Fruit fly (Drosophila melanogaster) whole organism, wandering third instar larva: ENCODE data around the gene wb.

Experiments
- Abd-B ChIP-seq: fragments of >200 bp; optimal IDR thresholded peaks from 2 replicates; lab custom pipeline; 2017; ENCODE audit warnings: missing biosample characterization, missing genetic modification characterization
- CG32264 ChIP-seq: fragments of 200-800 bp; sonication (Bioruptor generic); optimal IDR thresholded peaks from 2 replicates; lab custom pipeline; 2016; ENCODE audit warnings: missing biosample characterization, missing genetic modification characterization
- CG9705 ChIP-seq: fragments of 200-800 bp; sonication (Bioruptor generic); optimal IDR thresholded peaks from 2 replicates; lab custom pipeline; 2018; ENCODE audit warnings: missing biosample characterization, mild to moderate bottlenecking, missing genetic modification characterization
- CrebA ChIP-seq: fragments of 200-800 bp; sonication (Bioruptor generic); optimal IDR thresholded peaks from 2 replicates; lab custom pipeline; 2016; ENCODE audit warnings: missing biosample characterization, mild to moderate bottlenecking, missing genetic modification characterization, borderline replicate concordance
- Dfd ChIP-seq: fragments of >200 bp; optimal IDR thresholded peaks from 2 replicates; lab custom pipeline; 2017; ENCODE audit warnings: missing biosample characterization, missing genetic modification characterization
- GATAd ChIP-seq: sonication (Bioruptor generic); optimal IDR thresholded peaks from 2 replicates; lab custom pipeline; 2016; ENCODE audit warnings: missing biosample characterization, missing genetic modification characterization
- HLH106 ChIP-seq: fragments of 200-800 bp; optimal IDR thresholded peaks from 3 replicates; lab custom pipeline; 2019; ENCODE audit warnings: missing biosample characterization, mild to moderate bottlenecking, missing genetic modification characterization, moderate library complexity
- Hnf4 ChIP-seq: fragments of 200-800 bp; sonication (Bioruptor generic); optimal IDR thresholded peaks from 2 replicates; lab custom pipeline; 2016; ENCODE audit warnings: missing biosample characterization, mild to moderate bottlenecking, missing genetic modification characterization
- Myc ChIP-seq: fragments of >200 bp; optimal IDR thresholded peaks from 2 replicates; lab custom pipeline; 2017
- N ChIP-seq: fragments of >200 bp; optimal IDR thresholded peaks from 2 replicates; lab custom pipeline; 2018; ENCODE audit warnings: missing biosample characterization, missing external identifiers, missing genetic modification characterization
- OdsH ChIP-seq: fragments of 200-800 bp; sonication (Bioruptor generic); optimal IDR thresholded peaks from 2 replicates; lab custom pipeline; 2016; ENCODE audit warnings: missing biosample characterization, mild to moderate bottlenecking, missing genetic modification characterization
- Rel ChIP-seq, 2 experiments: fragments of 200-800 bp; sonication (Bioruptor generic) in 1 of 2; optimal IDR thresholded peaks; 2 replicates in 1 of 2; 3 replicates in 1 of 2; lab custom pipeline; 2016 to 2019; ENCODE audit warnings: mild to moderate bottlenecking in 2 of 2, missing biosample characterization in 2 of 2, missing genetic modification characterization in 2 of 2, moderate library complexity in 1 of 2
- Sp1 ChIP-seq: fragments of 200-800 bp; sonication (Bioruptor generic); optimal IDR thresholded peaks from 3 replicates; lab custom pipeline; 2019; ENCODE audit warnings: missing biosample characterization, mild to moderate bottlenecking, missing genetic modification characterization, moderate library complexity
- brk ChIP-seq: fragments of 200-800 bp; sonication (Bioruptor generic); optimal IDR thresholded peaks from 2 replicates; lab custom pipeline; 2016; ENCODE audit warnings: missing biosample characterization, mild to moderate bottlenecking, missing genetic modification characterization
- dl ChIP-seq, 2 experiments: fragments of 175-275, 200-275 bp in 1 of 2; fragments of 200-275 bp in 1 of 2; sonication (Bioruptor generic); optimal IDR thresholded peaks; lab custom pipeline; 2018; ENCODE audit warnings: mild to moderate bottlenecking in 2 of 2, missing biosample characterization in 2 of 2, missing genetic modification characterization in 2 of 2, moderate library complexity in 2 of 2; ENCODE audit not compliant: partially characterized antibody in 2 of 2, insufficient read depth in 1 of 2
- dmrt93B ChIP-seq: fragments of 200-800 bp; sonication (Bioruptor generic); optimal IDR thresholded peaks from 2 replicates; lab custom pipeline; 2018; ENCODE audit warnings: missing biosample characterization, mild to moderate bottlenecking, missing genetic modification characterization
- dsf ChIP-seq: sonication (Bioruptor generic); optimal IDR thresholded peaks from 2 replicates; lab custom pipeline; 2016; ENCODE audit warnings: missing biosample characterization, missing genetic modification characterization, borderline replicate concordance
- ey ChIP-seq: fragments of 200-800 bp; sonication (Bioruptor generic); optimal IDR thresholded peaks from 2 replicates; lab custom pipeline; 2016; ENCODE audit warnings: missing biosample characterization, missing genetic modification characterization
- foxo ChIP-seq, 2 experiments: fragments of 200-800 bp; sonication (Bioruptor generic); optimal IDR thresholded peaks; 2 replicates in 1 of 2; 3 replicates in 1 of 2; lab custom pipeline; 2016 to 2017; ENCODE audit warnings: missing biosample characterization in 2 of 2, missing genetic modification characterization in 2 of 2
- fru ChIP-seq: fragments of 200-800 bp; sonication (Bioruptor generic); optimal IDR thresholded peaks from 3 replicates; lab custom pipeline; 2016; ENCODE audit warnings: missing biosample characterization, mild to moderate bottlenecking, missing genetic modification characterization
- h ChIP-seq: fragments of 200-800 bp; sonication (Bioruptor generic); optimal IDR thresholded peaks from 3 replicates; lab custom pipeline; 2016; ENCODE audit warnings: missing biosample characterization, mild to moderate bottlenecking, missing genetic modification characterization
- jim ChIP-seq: fragments of 175-275, 200-325 bp; sonication (Bioruptor generic); optimal IDR thresholded peaks from 2 replicates; lab custom pipeline; 2016; ENCODE audit warnings: missing biosample characterization, mild to moderate bottlenecking, missing genetic modification characterization
- lola ChIP-seq: fragments of >200 bp; optimal IDR thresholded peaks from 2 replicates; lab custom pipeline; 2017; ENCODE audit warnings: missing biosample characterization, missing genetic modification characterization
- psq ChIP-seq: fragments of 200-800 bp; sonication (Bioruptor generic); optimal IDR thresholded peaks from 3 replicates; lab custom pipeline; 2017; ENCODE audit warnings: missing biosample characterization, mild to moderate bottlenecking, missing genetic modification characterization, moderate library complexity
- rgr ChIP-seq: fragments of 200-800 bp; sonication (Bioruptor generic); optimal IDR thresholded peaks from 3 replicates; lab custom pipeline; 2016; ENCODE audit warnings: missing biosample characterization, mild to moderate bottlenecking, missing genetic modification characterization
- sage ChIP-seq: fragments of 200-800 bp; sonication (Bioruptor generic); optimal IDR thresholded peaks from 2 replicates; lab custom pipeline; 2016; ENCODE audit warnings: missing biosample characterization, mild to moderate bottlenecking, missing genetic modification characterization
- sv ChIP-seq: fragments of 200-800 bp; sonication (Bioruptor generic); optimal IDR thresholded peaks from 3 replicates; lab custom pipeline; 2016; ENCODE audit warnings: missing biosample characterization, missing genetic modification characterization
- tai ChIP-seq: sonication (Bioruptor generic); optimal IDR thresholded peaks from 2 replicates; lab custom pipeline; 2016; ENCODE audit warnings: missing biosample characterization, missing genetic modification characterization
- usp ChIP-seq: fragments of >200 bp; optimal IDR thresholded peaks from 2 replicates; lab custom pipeline; 2017; ENCODE audit warnings: missing biosample characterization, missing genetic modification characterization

Gene wb

DNA sequence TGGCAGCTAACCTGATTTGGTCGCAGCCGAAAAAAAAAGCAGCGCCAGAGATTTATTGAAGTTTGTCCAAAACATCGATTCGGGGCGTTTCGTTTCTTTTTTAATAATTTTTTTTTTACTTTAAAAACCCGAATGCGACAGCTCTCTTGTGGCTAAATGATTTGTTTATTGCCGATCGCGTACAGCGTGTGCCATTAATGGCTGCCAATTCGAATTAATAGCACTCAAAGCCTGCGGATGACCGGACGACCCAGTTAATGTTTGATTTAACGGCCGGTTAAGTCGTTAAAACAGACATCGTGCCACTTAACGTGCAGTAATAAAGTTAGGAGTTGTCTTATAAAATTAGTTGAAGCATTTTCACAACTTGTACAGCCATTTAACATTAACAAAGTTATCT, 8.6 kb downstream of the wb start:
- no peak for TF ChIP-seq HLH106 (tag; lab: Kevin White, UChicago)
- TF ChIP-seq CG9705 (GFP tag; lab: Kevin White, UChicago): no peak
- TF ChIP-seq Rel (GFP tag; optimal IDR thresholded peaks at IDR 0.05; lab: Kevin White, UChicago): no peak
- no peak for TF ChIP-seq Rel (tag; optimal IDR thresholded peaks at IDR 0.05; lab: Kevin White, UChicago)
- TF ChIP-seq sv (GFP tag; lab: Kevin White, UChicago): no peak
- TF ChIP-seq ey: no peak
- TF ChIP-seq fru (GFP tag; lab: Kevin White, UChicago): no peak
- TF ChIP-seq Sp1 (GFP tag; lab: Kevin White, UChicago): no peak
- TF ChIP-seq psq: no peak
- no peak for TF ChIP-seq Myc
- no peak for TF ChIP-seq OdsH
- TF ChIP-seq foxo (GFP tag; optimal IDR thresholded peaks at IDR 0.05; lab: Kevin White, UChicago): no peak
- TF ChIP-seq dmrt93B (GFP tag; lab: Kevin White, UChicago): no peak
- TF ChIP-seq jim (GFP tag; lab: Kevin White, UChicago): no peak

DNA sequence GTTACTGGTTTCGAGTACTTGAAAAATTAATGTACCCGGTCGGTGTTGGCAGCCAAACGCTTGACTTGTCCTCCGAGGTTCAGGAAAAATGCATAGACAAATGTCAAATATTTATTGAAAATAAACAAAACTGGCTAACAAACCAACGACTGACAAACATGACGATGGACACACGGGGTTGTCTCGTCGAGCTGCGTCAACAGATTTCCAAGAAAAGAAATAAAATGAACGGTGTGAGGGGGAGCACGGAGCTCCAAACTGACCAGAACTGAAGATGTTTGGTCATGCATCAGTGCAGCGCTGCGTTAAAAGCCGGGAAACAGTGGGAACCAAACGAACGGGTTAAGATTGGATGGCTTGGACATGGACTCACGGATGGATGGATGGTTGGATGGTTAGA, 10.7 kb downstream of the wb start:
- TF ChIP-seq CG32264 (GFP tag; lab: Kevin White, UChicago): no peak
- no peak for TF ChIP-seq dl (GFP tag; optimal IDR thresholded peaks at IDR 0.05; lab: Kevin White, UChicago; ENCODE audit: insufficient read depth in 1 of 2, partially characterized antibody in 2 of 2)
- no peak for TF ChIP-seq CrebA (GFP tag; lab: Kevin White, UChicago)
- TF ChIP-seq Abd-B (GFP tag; lab: Kevin White, UChicago): no peak

DNA sequence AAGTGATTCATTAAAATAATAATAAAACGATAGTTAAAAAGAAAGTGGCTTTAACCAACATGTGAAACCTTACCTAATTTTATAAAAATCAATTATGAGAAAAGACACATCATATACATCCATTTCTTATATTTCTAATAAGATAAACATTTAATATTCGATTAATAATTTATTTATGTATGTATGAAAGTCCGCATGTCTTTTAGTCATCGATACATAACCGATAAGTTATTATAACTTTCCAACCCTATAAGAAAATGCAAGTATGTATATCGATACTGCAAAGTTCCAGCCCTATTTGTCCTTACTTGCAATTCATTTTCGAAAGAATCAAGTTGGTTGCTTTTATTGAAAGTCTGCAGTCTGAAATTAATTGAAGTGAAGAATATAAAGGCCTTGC, 11.7 kb downstream of the wb start, which contains the start of gene CG32971:
TSS of gene CG32971 (plus strand) at position 301 of the 400 bp plus-strand sequence.
- TF ChIP-seq CG9705 (GFP tag; lab: Kevin White, UChicago) (no peak), Dfd (GFP tag; lab: Kevin White, UChicago) (no peak), brk (GFP tag; lab: Kevin White, UChicago) (no peak), h (GFP tag; lab: Kevin White, UChicago) (no peak), fru (GFP tag; lab: Kevin White, UChicago) (no peak), GATAd (GFP tag; lab: Kevin White, UChicago) (no peak), ey (no peak), dmrt93B (GFP tag; lab: Kevin White, UChicago) (no peak), Abd-B (GFP tag; lab: Kevin White, UChicago) (no peak), foxo (GFP tag; optimal IDR thresholded peaks at IDR 0.05; lab: Kevin White, UChicago) (no peak), dsf (GFP tag; lab: Kevin White, UChicago) (no peak), Hnf4 (no peak), CG32264 (GFP tag; lab: Kevin White, UChicago) (no peak), lola (no peak), psq (no peak), sv (GFP tag; lab: Kevin White, UChicago) (no peak)

DNA sequence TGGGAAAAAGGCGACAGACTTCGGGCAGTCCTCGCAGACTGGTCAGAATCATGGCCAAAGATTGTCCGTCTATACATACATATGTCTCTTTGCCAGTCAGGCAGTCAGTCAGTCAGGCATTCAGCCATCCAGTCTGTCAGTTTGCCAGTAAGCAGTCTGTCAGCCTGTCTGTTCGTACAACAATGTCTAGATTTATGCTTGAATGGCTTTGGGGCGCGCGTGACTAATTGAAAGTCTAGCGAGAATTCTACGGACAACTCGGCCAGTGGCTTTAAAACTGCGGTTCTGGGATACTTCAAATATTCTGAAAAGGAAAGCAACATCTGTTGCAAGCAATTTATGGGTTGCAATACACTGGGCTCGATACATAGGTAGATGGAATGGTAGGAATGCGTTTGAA, 17.9 kb downstream of the wb start:
- TF ChIP-seq OdsH: no peak
- TF ChIP-seq h (GFP tag; lab: Kevin White, UChicago): no peak
- no peak for TF ChIP-seq CG9705 (GFP tag; lab: Kevin White, UChicago)
- TF ChIP-seq jim (GFP tag; lab: Kevin White, UChicago): no peak
- TF ChIP-seq rgr: no peak
- TF ChIP-seq usp (GFP tag; lab: Kevin White, UChicago): no peak
- no peak for TF ChIP-seq Myc
- TF ChIP-seq fru (GFP tag; lab: Kevin White, UChicago): no peak
- no peak for TF ChIP-seq CG32264 (GFP tag; lab: Kevin White, UChicago)
- TF ChIP-seq sage (GFP tag; lab: Kevin White, UChicago): no peak
- TF ChIP-seq Hnf4: no peak
- TF ChIP-seq, all 38 proteins: peak for 0

DNA sequence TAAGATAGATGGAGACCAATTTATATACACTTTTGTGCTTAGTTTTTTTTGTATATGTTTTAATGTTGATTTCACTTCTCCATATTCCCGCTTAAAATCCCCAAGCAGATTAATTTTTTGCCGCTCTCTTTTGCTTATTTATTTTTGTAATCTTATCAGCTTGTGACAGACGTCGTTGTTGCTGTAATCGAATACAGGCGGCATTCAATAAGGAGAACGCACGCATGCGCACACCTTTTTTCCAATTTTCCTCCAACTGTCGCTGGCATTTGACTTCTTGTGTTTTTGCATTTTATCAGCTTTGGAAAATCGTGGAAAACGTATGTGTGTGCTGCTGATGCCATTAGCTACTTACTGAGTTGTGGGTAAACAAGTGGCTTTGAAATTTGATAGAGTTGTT, 21.8 kb downstream of the wb start:
- TF ChIP-seq N (GFP tag; lab: Kevin White, UChicago) (no peak), Hnf4 (no peak), sage (GFP tag; lab: Kevin White, UChicago) (no peak), dl (GFP tag; optimal IDR thresholded peaks at IDR 0.05; lab: Kevin White, UChicago; ENCODE audit: insufficient read depth in 1 of 2, partially characterized antibody in 2 of 2) (no peak)

DNA sequence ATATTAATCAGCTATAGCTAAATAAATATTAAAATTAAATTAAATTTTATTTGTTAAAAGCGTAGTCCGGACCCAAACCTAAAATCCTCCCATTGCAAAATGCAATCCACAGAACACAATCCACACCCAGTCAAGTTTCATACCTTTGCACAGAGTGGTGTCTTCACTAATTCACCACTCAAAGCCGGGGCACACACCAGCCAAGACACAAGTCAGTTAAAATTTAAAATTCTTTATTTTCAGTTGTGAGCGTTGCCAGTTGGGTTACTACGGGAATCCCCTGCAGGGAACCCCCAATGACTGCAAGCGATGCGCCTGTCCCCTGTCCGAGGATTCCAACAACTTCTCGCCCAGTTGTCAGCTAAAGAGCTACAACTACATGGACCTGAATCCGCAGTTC, 25.1 kb downstream of the wb start:
- TF ChIP-seq N (GFP tag; lab: Kevin White, UChicago) (no peak), Myc (peak; percentile 72), rgr (no peak), tai (no peak), OdsH (no peak)
